Comparison of ENCODE assay signal across 1 worm cellular context in genomic region chrIII:952184-952583, ce11.
TF ChIP-seq lines count a peak whose summit lies in the region.

Gene fbxa-10 (plus strand): TSS chrIII:952390.

TF ChIP-seq in whole organism, L1 larva, 84 proteins besides CTCF, POLR2A, EP300 and RAD21 (continued from another document):
- no peak for TF ChIP-seq rnt-1 (tag; optimal IDR thresholded peaks at IDR 0.05; lab: Kevin White, UChicago)
